Worm (Caenorhabditis elegans) whole organism, midembryonic: Measurements from ENCODE around the gene C37C3.17.

Experiments
- T22C8.4 ChIP-seq: fragments of 200-800 bp; sonication (Bioruptor generic); IDR thresholded peaks from 2 replicates; pipeline ENCODE4 v1.3.6; 2022; ENCODE audit warnings: missing genetic modification characterization, missing compliant biosample characterization
- cog-1 ChIP-seq: sonication (generic microtip); optimal IDR thresholded peaks from 2 replicates; lab custom pipeline; 2016; ENCODE audit warnings: missing genetic modification characterization, missing compliant biosample characterization
- flt-1 ChIP-seq: fragments of 200-800 bp; sonication (Bioruptor generic); IDR thresholded peaks from 2 replicates; pipeline ENCODE4 v1.3.6; 2022; ENCODE audit warnings: missing genetic modification characterization, missing compliant biosample characterization
- klf-2 ChIP-seq: fragments of 200-800 bp; sonication (Bioruptor generic); conservative IDR thresholded peaks from 2 replicates; pipeline ENCODE4 v1.3.6; 2022; ENCODE audit warnings: missing genetic modification reagents, missing genetic modification characterization, missing compliant biosample characterization
- med-1 ChIP-seq: sonication (generic microtip); optimal IDR thresholded peaks from 2 replicates; lab custom pipeline; 2017; ENCODE audit warnings: missing genetic modification characterization, mild to moderate bottlenecking, missing compliant biosample characterization, antibody characterized with exemption, missing genetic modification reagents; ENCODE audit not compliant: insufficient read depth
- ref-1 ChIP-seq: fragments of 200-800 bp; sonication (Bioruptor generic); conservative IDR thresholded peaks from 2 replicates; pipeline ENCODE4 v1.3.6; 2022; ENCODE audit warnings: missing genetic modification reagents, missing genetic modification characterization, missing compliant biosample characterization
- tab-1 ChIP-seq: fragments of 200-800 bp; sonication (Bioruptor generic); IDR thresholded peaks from 2 replicates; pipeline ENCODE4 v1.3.6; 2022; ENCODE audit warnings: missing genetic modification characterization, missing compliant biosample characterization
- ztf-23 ChIP-seq: fragments of 200-800 bp; sonication (Bioruptor generic); IDR thresholded peaks from 2 replicates; pipeline ENCODE4 v1.3.6; 2022; ENCODE audit warnings: missing genetic modification reagents, missing genetic modification characterization, missing compliant biosample characterization
- ztf-29 ChIP-seq: fragments of 200-800 bp; sonication (Bioruptor generic); IDR thresholded peaks from 2 replicates; pipeline ENCODE4 v1.3.6; 2022; ENCODE audit warnings: missing genetic modification reagents, missing genetic modification characterization, missing compliant biosample characterization

Gene C37C3.17

ce11 chrV:7853900-7854299 is 7.8 kb downstream of the C37C3.17 start:
- TF ChIP-seq cog-1 (tag; lab: Kevin White, UChicago) = no peak
- TF ChIP-seq T22C8.4 (GFP tag; lab: Robert Waterston, UW) = no peak
- TF ChIP-seq ztf-23 (GFP tag; lab: Robert Waterston, UW) = no peak
- no peak for TF ChIP-seq tab-1 (GFP tag; lab: Robert Waterston, UW)
- no peak for TF ChIP-seq flt-1 (GFP tag; lab: Robert Waterston, UW)
- TF ChIP-seq ztf-29 (GFP tag; lab: Robert Waterston, UW) = no peak
- TF ChIP-seq med-1 (GFP tag; lab: Kevin White, UChicago) = no peak
- no peak for TF ChIP-seq ref-1 (GFP tag; lab: Robert Waterston, UW)

ce11 chrV:7852078-7852477 is 9.6 kb downstream of the C37C3.17 start:
- TF ChIP-seq ztf-29 (GFP tag; lab: Robert Waterston, UW) = no peak
- TF ChIP-seq cog-1 (tag; lab: Kevin White, UChicago) = no peak
- TF ChIP-seq tab-1 (GFP tag; lab: Robert Waterston, UW) = no peak
- TF ChIP-seq ref-1 (GFP tag; lab: Robert Waterston, UW) = no peak

- TF ChIP-seq tab-1 (GFP tag; lab: Robert Waterston, UW) (no peak), flt-1 (GFP tag; lab: Robert Waterston, UW) (no peak), ref-1 (GFP tag; lab: Robert Waterston, UW) (no peak), cog-1 (tag; lab: Kevin White, UChicago) (peak; percentile 1), ztf-23 (GFP tag; lab: Robert Waterston, UW) (no peak), med-1 (GFP tag; lab: Kevin White, UChicago) (no peak), T22C8.4 (GFP tag; lab: Robert Waterston, UW) (no peak), klf-2 (GFP tag; lab: Robert Waterston, UW) (no peak)
Measured at ce11 chrV:7848251-7848650, 13.4 kb downstream of the C37C3.17 start.

DNA sequence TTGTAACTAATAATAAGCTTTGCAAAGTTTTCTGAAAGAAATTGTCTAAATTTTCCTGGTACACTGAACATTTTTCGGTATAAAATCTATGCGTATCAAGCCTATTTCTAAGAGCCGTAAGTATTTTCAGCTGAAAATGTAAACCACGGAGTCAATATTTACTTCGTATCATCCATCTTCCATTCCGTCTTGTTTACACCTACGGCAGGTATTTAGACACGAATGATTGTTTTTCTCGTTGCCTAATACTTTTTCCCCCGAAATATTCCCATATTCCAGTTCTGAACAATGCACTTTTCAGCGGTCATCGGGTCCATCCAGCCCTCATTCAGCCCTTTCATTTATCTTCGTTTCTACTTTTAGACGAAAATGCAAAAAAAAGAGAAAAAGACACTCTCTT is 14.0 kb downstream of the C37C3.17 start:
- no peak for TF ChIP-seq ztf-29 (GFP tag; lab: Robert Waterston, UW)
- no peak for TF ChIP-seq cog-1 (tag; lab: Kevin White, UChicago)
- TF ChIP-seq ref-1 (GFP tag; lab: Robert Waterston, UW) = no peak
- no peak for TF ChIP-seq med-1 (GFP tag; lab: Kevin White, UChicago)
- TF ChIP-seq tab-1 (GFP tag; lab: Robert Waterston, UW) = no peak
- TF ChIP-seq T22C8.4 (GFP tag; lab: Robert Waterston, UW) = no peak
- TF ChIP-seq ztf-23 (GFP tag; lab: Robert Waterston, UW) = no peak
- TF ChIP-seq flt-1 (GFP tag; lab: Robert Waterston, UW) = no peak
- no peak for TF ChIP-seq klf-2 (GFP tag; lab: Robert Waterston, UW)

DNA sequence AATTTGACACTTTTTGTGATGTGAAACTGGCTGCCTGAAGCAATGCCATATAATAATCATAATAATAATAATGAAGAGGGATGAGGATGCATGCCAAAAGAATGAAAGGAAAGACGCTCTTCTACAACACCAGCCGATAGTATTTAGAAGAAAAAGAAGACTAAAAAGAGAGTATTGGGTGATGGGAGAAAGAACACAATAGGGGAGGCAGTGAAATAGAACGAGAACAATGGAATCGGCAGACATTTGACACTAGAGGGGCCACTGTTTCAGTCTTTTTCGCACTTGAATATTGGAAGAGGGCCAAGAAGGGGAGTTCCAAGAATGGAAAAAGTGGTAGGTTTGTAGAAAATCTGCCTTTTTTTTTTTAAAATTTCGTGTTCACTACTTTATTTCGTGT is 14.5 kb downstream of the C37C3.17 start, which contains the start of gene memo-1:
Gene memo-1, minus strand, starts transcription at position 2 of the 400 bp plus-strand sequence.
- TF ChIP-seq cog-1 (tag; lab: Kevin White, UChicago) (no peak), flt-1 (GFP tag; lab: Robert Waterston, UW) (no peak), T22C8.4 (GFP tag; lab: Robert Waterston, UW) (no peak), ref-1 (GFP tag; lab: Robert Waterston, UW) (no peak), tab-1 (GFP tag; lab: Robert Waterston, UW) (no peak), med-1 (GFP tag; lab: Kevin White, UChicago) (no peak)

DNA sequence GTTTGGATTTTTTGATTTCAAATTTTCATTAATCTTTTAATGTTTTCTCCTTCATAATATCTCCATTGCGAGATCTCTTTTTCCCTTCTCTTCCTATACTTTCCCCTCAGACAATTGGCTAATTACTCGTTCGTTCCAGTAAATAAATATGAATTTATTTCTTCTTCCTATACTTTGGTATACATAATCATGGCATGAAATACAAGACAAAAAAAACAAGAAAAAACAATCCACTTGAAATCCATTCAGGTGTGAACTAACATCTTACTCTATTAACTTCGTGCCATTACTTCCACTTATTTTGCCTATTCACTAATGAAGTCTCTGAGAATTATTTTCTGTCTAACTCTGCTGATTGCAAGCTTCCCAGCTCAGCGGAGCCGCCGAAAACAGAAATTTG is 19.5 kb downstream of the C37C3.17 start, which contains the start of gene grd-8:
Gene grd-8, plus strand, starts transcription at position 301 of the 400 bp plus-strand sequence.
- TF ChIP-seq ref-1 (GFP tag; lab: Robert Waterston, UW) (no peak), tab-1 (GFP tag; lab: Robert Waterston, UW) (no peak), ztf-29 (GFP tag; lab: Robert Waterston, UW) (no peak), cog-1 (tag; lab: Kevin White, UChicago) (no peak), flt-1 (GFP tag; lab: Robert Waterston, UW) (no peak), med-1 (GFP tag; lab: Kevin White, UChicago) (no peak)

- TF ChIP-seq med-1 (GFP tag; lab: Kevin White, UChicago) (no peak), T22C8.4 (GFP tag; lab: Robert Waterston, UW) (no peak), flt-1 (GFP tag; lab: Robert Waterston, UW) (no peak), tab-1 (GFP tag; lab: Robert Waterston, UW) (no peak), klf-2 (GFP tag; lab: Robert Waterston, UW) (no peak), ztf-23 (GFP tag; lab: Robert Waterston, UW) (no peak), ref-1 (GFP tag; lab: Robert Waterston, UW) (no peak), cog-1 (tag; lab: Kevin White, UChicago) (no peak), ztf-29 (GFP tag; lab: Robert Waterston, UW) (no peak)
Measured at ce11 chrV:7839485-7839884, 22.2 kb downstream of the C37C3.17 start, which contains the start of gene C37C3.12. Gene C37C3.12, minus strand, starts transcription at chrV:7839585.

- TF ChIP-seq klf-2 (GFP tag; lab: Robert Waterston, UW) = no peak
- no peak for TF ChIP-seq flt-1 (GFP tag; lab: Robert Waterston, UW)
- TF ChIP-seq med-1 (GFP tag; lab: Kevin White, UChicago) = no peak
- no peak for TF ChIP-seq ztf-23 (GFP tag; lab: Robert Waterston, UW)
- no peak for TF ChIP-seq cog-1 (tag; lab: Kevin White, UChicago)
Measured at ce11 chrV:7837809-7838208, 23.9 kb downstream of the C37C3.17 start, which contains the start of gene ttr-33. Gene ttr-33, minus strand, starts transcription at chrV:7837909.

ce11 chrV:7836911-7837310 is 24.8 kb downstream of the C37C3.17 start, which contains the start of gene txt-5:
Gene txt-5, minus strand, starts transcription at chrV:7837134.
- no peak for TF ChIP-seq flt-1 (GFP tag; lab: Robert Waterston, UW)
- no peak for TF ChIP-seq cog-1 (tag; lab: Kevin White, UChicago)
- no peak for TF ChIP-seq ztf-23 (GFP tag; lab: Robert Waterston, UW)
- no peak for TF ChIP-seq med-1 (GFP tag; lab: Kevin White, UChicago)
- no peak for TF ChIP-seq T22C8.4 (GFP tag; lab: Robert Waterston, UW)
- TF ChIP-seq tab-1 (GFP tag; lab: Robert Waterston, UW) = no peak
- TF ChIP-seq klf-2 (GFP tag; lab: Robert Waterston, UW) = no peak
- TF ChIP-seq ztf-29 (GFP tag; lab: Robert Waterston, UW) = no peak
- no peak for TF ChIP-seq ref-1 (GFP tag; lab: Robert Waterston, UW)
